Fruit fly (Drosophila melanogaster) whole organism, embryonic: ENCODE results near the gene Trhn.

Experiments used
- ATbp ChIP-seq: fragments of 200-800 bp; sonication (Bioruptor generic); optimal IDR thresholded peaks from 2 replicates; lab custom pipeline; 2017; ENCODE audit warnings: missing biosample characterization, mild to moderate bottlenecking, missing genetic modification characterization, missing genetic modification reagents
- CG13775 ChIP-seq: fragments of 200-800 bp; sonication (Bioruptor generic); optimal IDR thresholded peaks from 3 replicates; lab custom pipeline; 2017; ENCODE audit warnings: missing biosample characterization, mild to moderate bottlenecking, missing genetic modification characterization
- CG14441 ChIP-seq: fragments of 200-800 bp; sonication (Bioruptor generic); IDR thresholded peaks from 2 replicates; pipeline ENCODE4 v1.3.6; 2022; ENCODE audit warnings: missing biosample characterization, missing genetic modification characterization
- CG14667 ChIP-seq: fragments of 200-800 bp; sonication (Bioruptor generic); IDR thresholded peaks from 2 replicates; pipeline ENCODE4 v1.3.6; 2022; ENCODE audit warnings: missing biosample characterization, missing genetic modification characterization
- CG1603 ChIP-seq: fragments of 200-800 bp; sonication (Bioruptor generic); optimal IDR thresholded peaks from 2 replicates; lab custom pipeline; 2019; ENCODE audit warnings: missing biosample characterization, mild to moderate bottlenecking, missing genetic modification characterization, moderate library complexity
- CG16815 ChIP-seq: fragments of 200-800 bp; sonication (Bioruptor generic); optimal IDR thresholded peaks from 3 replicates; lab custom pipeline; 2017; ENCODE audit warnings: missing biosample characterization, mild to moderate bottlenecking, missing genetic modification characterization
- CG17328 ChIP-seq: fragments of 200-800 bp; sonication (Bioruptor generic); IDR thresholded peaks from 2 replicates; pipeline ENCODE4 v1.3.6; 2022; ENCODE audit warnings: missing biosample characterization, missing genetic modification characterization
- CG2712 ChIP-seq: fragments of 200-800 bp; optimal IDR thresholded peaks from 3 replicates; lab custom pipeline; 2019; ENCODE audit warnings: missing biosample characterization, mild to moderate bottlenecking, missing genetic modification characterization, moderate library complexity
- CG30403 ChIP-seq: fragments of 200-800 bp; sonication (Bioruptor generic); optimal IDR thresholded peaks from 3 replicates; lab custom pipeline; 2016; ENCODE audit warnings: missing biosample characterization, missing genetic modification characterization
- CG32772 ChIP-seq: fragments of 200-800 bp; sonication (Bioruptor generic); IDR thresholded peaks from 2 replicates; pipeline ENCODE4 v1.3.6; 2022; ENCODE audit warnings: missing biosample characterization, missing genetic modification characterization
- CG3847 ChIP-seq: fragments of 200-800 bp; sonication (Bioruptor generic); IDR thresholded peaks from 2 replicates; pipeline ENCODE4 v1.3.6; 2022; ENCODE audit warnings: missing biosample characterization, missing genetic modification characterization
- CG4404 ChIP-seq: fragments of 200-800 bp; sonication (Bioruptor generic); IDR thresholded peaks from 2 replicates; pipeline ENCODE4 v1.3.6; 2022; ENCODE audit warnings: missing biosample characterization, missing genetic modification characterization
- CG4730 ChIP-seq: fragments of 200-800 bp; sonication (Bioruptor generic); IDR thresholded peaks from 2 replicates; pipeline ENCODE4 v1.3.6; 2022; ENCODE audit warnings: missing biosample characterization, missing genetic modification characterization
- CG6254 ChIP-seq: fragments of 200-800 bp; sonication (Bioruptor generic); optimal IDR thresholded peaks from 3 replicates; lab custom pipeline; 2017; ENCODE audit warnings: mild to moderate bottlenecking, missing biosample characterization, missing genetic modification reagents, missing genetic modification characterization
- CG8290 ChIP-seq, 3 experiments: fragments of 200-800 bp; sonication (Bioruptor generic); optimal IDR thresholded peaks; 2 replicates each; lab custom pipeline; 2016 to 2019; ENCODE audit warnings: missing biosample characterization in 3 of 3, missing genetic modification characterization in 3 of 3, mild to moderate bottlenecking in 2 of 3, moderate library complexity in 1 of 3
- CG8388 ChIP-seq: fragments of 200-800 bp; sonication (Bioruptor generic); optimal IDR thresholded peaks from 2 replicates; lab custom pipeline; 2019; ENCODE audit warnings: missing biosample characterization, mild to moderate bottlenecking, missing genetic modification characterization, moderate library complexity
- D19B ChIP-seq: fragments of 200-800 bp; sonication (Bioruptor generic); optimal IDR thresholded peaks from 2 replicates; lab custom pipeline; 2017; ENCODE audit warnings: missing biosample characterization, mild to moderate bottlenecking, missing genetic modification characterization
- Ets65A ChIP-seq: fragments of 200-800 bp; sonication (Bioruptor generic); peaks from one replicate; lab custom pipeline; 2016; ENCODE audit warnings: missing biosample characterization, missing genetic modification characterization
- H15 ChIP-seq: fragments of 200-800 bp; sonication (Bioruptor generic); IDR thresholded peaks from 3 replicates; pipeline ENCODE4 v1.3.6; 2022; ENCODE audit warnings: missing biosample characterization, missing genetic modification characterization
- HLH4C ChIP-seq: fragments of 200-800 bp; sonication (Bioruptor generic); IDR thresholded peaks from 3 replicates; pipeline ENCODE4 v1.3.6; 2022; ENCODE audit warnings: missing biosample characterization, missing genetic modification characterization; ENCODE audit not compliant: partially characterized antibody
- HLHmδ ChIP-seq: fragments of 200-800 bp; sonication (Bioruptor generic); optimal IDR thresholded peaks from 2 replicates; lab custom pipeline; 2018; ENCODE audit warnings: missing biosample characterization, mild to moderate bottlenecking, missing genetic modification characterization, moderate library complexity
- Hand ChIP-seq: fragments of 200-800 bp; sonication (Bioruptor generic); optimal IDR thresholded peaks from 2 replicates; lab custom pipeline; 2017; ENCODE audit warnings: mild to moderate bottlenecking, missing biosample characterization, missing genetic modification reagents, missing genetic modification characterization
- Med ChIP-seq: fragments of 200-800 bp; sonication (Bioruptor generic); peaks from one replicate; lab custom pipeline; 2016; ENCODE audit warnings: missing biosample characterization, missing genetic modification characterization, mild to moderate bottlenecking, inconsistent platforms, moderate library complexity
- Myb ChIP-seq: fragments of 200-800 bp; sonication (Bioruptor generic); optimal IDR thresholded peaks from 2 replicates; lab custom pipeline; 2016; ENCODE audit warnings: missing biosample characterization, missing genetic modification characterization
- Oli ChIP-seq: fragments of 200-800 bp; sonication (Bioruptor generic); optimal IDR thresholded peaks from 2 replicates; lab custom pipeline; 2018; ENCODE audit warnings: missing biosample characterization, mild to moderate bottlenecking, missing genetic modification characterization, moderate library complexity
- Rfx ChIP-seq: fragments of 200-800 bp; sonication (Bioruptor generic); IDR thresholded peaks from 2 replicates; pipeline ENCODE4 v1.3.6; 2022; ENCODE audit warnings: missing biosample characterization, missing genetic modification characterization
- Scr ChIP-seq: fragments of 200-800 bp; sonication (Bioruptor generic); IDR thresholded peaks from 2 replicates; pipeline ENCODE4 v1.3.6; 2022; ENCODE audit warnings: missing biosample characterization, missing genetic modification characterization; ENCODE audit not compliant: partially characterized antibody
- Sox102F ChIP-seq: fragments of 200-800 bp; sonication (Bioruptor generic); optimal IDR thresholded peaks from 2 replicates; lab custom pipeline; 2018; ENCODE audit warnings: missing biosample characterization, mild to moderate bottlenecking, missing genetic modification characterization, moderate library complexity
- Vsx1 ChIP-seq: fragments of 200-800 bp; sonication (Bioruptor generic); optimal IDR thresholded peaks from 2 replicates; lab custom pipeline; 2017; ENCODE audit warnings: missing biosample characterization, mild to moderate bottlenecking, missing genetic modification characterization, missing genetic modification reagents
- Xbp1 ChIP-seq: fragments of 200-800 bp; sonication (Bioruptor generic); optimal IDR thresholded peaks from 3 replicates; lab custom pipeline; 2016; ENCODE audit warnings: missing biosample characterization, mild to moderate bottlenecking, missing genetic modification characterization
- Xrp1 ChIP-seq: fragments of 200-800 bp; sonication (Bioruptor generic); IDR thresholded peaks from 2 replicates; pipeline ENCODE4 v1.3.6; 2022; ENCODE audit warnings: missing biosample characterization, missing genetic modification characterization
- YL-1 ChIP-seq: fragments of 200-800 bp; sonication (Bioruptor generic); optimal IDR thresholded peaks from 3 replicates; lab custom pipeline; 2017; ENCODE audit warnings: missing biosample characterization, mild to moderate bottlenecking, missing genetic modification characterization
- al ChIP-seq: fragments of 200-800 bp; sonication (Bioruptor generic); IDR thresholded peaks from 2 replicates; pipeline ENCODE4 v1.3.6; 2022; ENCODE audit warnings: missing biosample characterization, missing genetic modification characterization
- ara ChIP-seq: fragments of 200-800 bp; sonication (Bioruptor generic); IDR thresholded peaks from 2 replicates; pipeline ENCODE4 v1.3.6; 2022; ENCODE audit warnings: missing biosample characterization, missing genetic modification characterization
- bcd ChIP-seq: fragments of 200-800 bp; sonication (Bioruptor generic); optimal IDR thresholded peaks from 2 replicates; lab custom pipeline; 2017; ENCODE audit warnings: missing biosample characterization, mild to moderate bottlenecking, missing genetic modification characterization
- bsh ChIP-seq, 2 experiments: fragments of 200-800 bp; sonication (Bioruptor generic); optimal IDR thresholded peaks; 2 replicates each; lab custom pipeline; 2017 to 2018; ENCODE audit warnings: mild to moderate bottlenecking in 2 of 2, missing biosample characterization in 2 of 2, missing genetic modification characterization in 2 of 2, moderate library complexity in 1 of 2
- gem ChIP-seq: fragments of 200-800 bp; sonication (Bioruptor generic); optimal IDR thresholded peaks from 2 replicates; lab custom pipeline; 2019; ENCODE audit warnings: missing biosample characterization, mild to moderate bottlenecking, missing genetic modification characterization, moderate library complexity
- lilli ChIP-seq: fragments of 200-800 bp; sonication (Bioruptor generic); optimal IDR thresholded peaks from 3 replicates; lab custom pipeline; 2016; ENCODE audit warnings: missing biosample characterization, missing genetic modification characterization
- oc ChIP-seq: fragments of 200-800 bp; sonication (Bioruptor generic); optimal IDR thresholded peaks from 2 replicates; lab custom pipeline; 2018; ENCODE audit warnings: missing biosample characterization, mild to moderate bottlenecking, missing genetic modification characterization, moderate library complexity
- prd ChIP-seq, 3 experiments: fragments of >200 bp in 2 of 3; fragments of 200-800 bp in 1 of 3; sonication (Bioruptor generic) in 1 of 3; optimal IDR thresholded peaks in 2 of 3; IDR thresholded peaks in 1 of 3; 2 replicates in 2 of 3; 3 replicates in 1 of 3; pipeline versions ENCODE4 v1.3.6 to Lab custom; 2017 to 2022; ENCODE audit warnings: missing biosample characterization in 1 of 3, missing genetic modification characterization in 1 of 3
- row ChIP-seq: fragments of 200-800 bp; sonication (Bioruptor generic); IDR thresholded peaks from 3 replicates; pipeline ENCODE4 v1.3.6; 2022; ENCODE audit warnings: missing biosample characterization, missing genetic modification characterization
- sens ChIP-seq: fragments of 200-800 bp; sonication (Bioruptor generic); peaks from one replicate; lab custom pipeline; 2016; ENCODE audit warnings: missing biosample characterization, missing genetic modification characterization
- slbo ChIP-seq: fragments of 200-800 bp; sonication (Bioruptor generic); IDR thresholded peaks from 2 replicates; pipeline ENCODE4 v1.3.6; 2022; ENCODE audit warnings: missing biosample characterization, missing genetic modification characterization
- tgo ChIP-seq: fragments of 200-800 bp; sonication (Bioruptor generic); IDR thresholded peaks from 3 replicates; pipeline ENCODE4 v1.3.6; 2022; ENCODE audit warnings: missing biosample characterization, missing genetic modification characterization
- tio ChIP-seq: fragments of 200-800 bp; sonication (Bioruptor generic); optimal IDR thresholded peaks from 2 replicates; lab custom pipeline; 2017; ENCODE audit warnings: missing biosample characterization, missing genetic modification characterization, inconsistent platforms
- vfl ChIP-seq: fragments of 200-800 bp; sonication (Bioruptor generic); optimal IDR thresholded peaks from 2 replicates; lab custom pipeline; 2016; ENCODE audit warnings: missing biosample characterization, missing genetic modification characterization
- zfh1 ChIP-seq: fragments of 200-800 bp; sonication (Bioruptor generic); IDR thresholded peaks from 3 replicates; pipeline ENCODE4 v1.3.6; 2022; ENCODE audit warnings: missing biosample characterization, missing genetic modification characterization

Gene Trhn

dm6 chr3L:1151691-1152090 lies 41.3 kb downstream of the Trhn start (continued):
- TF ChIP-seq YL-1 (GFP tag; lab: Kevin White, UChicago), result no peak

dm6 chr3L:1149230-1149629 lies 43.7 kb downstream of the Trhn start:
- TF ChIP-seq CG14667 (GFP tag; lab: Robert Waterston, UW), result 0 out of 2 replicates have a peak, but pooled peaks have one; percentile 14
- 0 out of 2 replicates have a peak, but pooled peaks have one; percentile 20 for TF ChIP-seq CG17328
- TF ChIP-seq slbo, result peak; percentile 18; the same call in 1 of the 2 replicates
- TF ChIP-seq Ets65A, result peak; percentile 29
- TF ChIP-seq zfh1 (GFP tag; lab: Robert Waterston, UW), result 0 out of 3 replicates have a peak, but pooled peaks have one; percentile 24
- TF ChIP-seq prd (optimal IDR thresholded peaks at IDR 0.05; lab: Kevin White, UChicago), result no peak
- TF ChIP-seq prd (GFP tag; IDR thresholded peaks at IDR 0.05; lab: Robert Waterston, UW), result peak; percentile 55; the same call in 2 of the 3 replicates
- TF ChIP-seq vfl, result no peak
- TF ChIP-seq CG8388 (GFP tag; lab: Kevin White, UChicago), result no peak
- no peak for TF ChIP-seq Hand (GFP tag; lab: Kevin White, UChicago)
- TF ChIP-seq CG4404 (GFP tag; lab: Robert Waterston, UW), result 0 out of 2 replicates have a peak, but pooled peaks have one; percentile 15
- peak; percentile 10 for TF ChIP-seq sens (GFP tag; lab: Kevin White, UChicago)
- TF ChIP-seq H15 (GFP tag; lab: Robert Waterston, UW), result 0 out of 3 replicates have a peak, but pooled peaks have one; percentile 20
- TF ChIP-seq CG16815 (GFP tag; lab: Kevin White, UChicago), result no peak
- peak; percentile 2 for TF ChIP-seq CG30403 (GFP tag; lab: Kevin White, UChicago)
- TF ChIP-seq tio (GFP tag; lab: Kevin White, UChicago), result no peak
- peak; percentile 2 for TF ChIP-seq lilli (GFP tag; lab: Kevin White, UChicago)
- 0 out of 2 replicates have a peak, but pooled peaks have one; percentile 11 for TF ChIP-seq ara (GFP tag; lab: Robert Waterston, UW)
- peak; percentile 17 for TF ChIP-seq Xbp1 (GFP tag; lab: Kevin White, UChicago)
- no peak for TF ChIP-seq HLHmδ
- TF ChIP-seq CG4730 (GFP tag; lab: Robert Waterston, UW), result no peak
- peak in 1 of 2 experiments; percentile 1 for TF ChIP-seq bsh (GFP tag; optimal IDR thresholded peaks at IDR 0.05; lab: Kevin White, UChicago)
- peak; percentile 15 for TF ChIP-seq D19B (GFP tag; lab: Kevin White, UChicago)
- TF ChIP-seq CG13775 (GFP tag; lab: Kevin White, UChicago), result no peak
- TF ChIP-seq Oli (tag; lab: Kevin White, UChicago), result peak; percentile 16
- TF ChIP-seq CG8290 (GFP tag; optimal IDR thresholded peaks at IDR 0.05; lab: Kevin White, UChicago), result no peak
- peak in 1 of 2 experiments; percentile 4 for TF ChIP-seq CG8290 (tag; optimal IDR thresholded peaks at IDR 0.05; lab: Kevin White, UChicago)
- no peak for TF ChIP-seq CG3847 (GFP tag; lab: Robert Waterston, UW)
- TF ChIP-seq ATbp (GFP tag; lab: Kevin White, UChicago), result no peak
- peak; percentile 42; the same call in 2 of the 3 replicates for TF ChIP-seq row (GFP tag; lab: Robert Waterston, UW)
- TF ChIP-seq oc (tag; lab: Kevin White, UChicago), result no peak
- TF ChIP-seq Vsx1 (GFP tag; lab: Kevin White, UChicago), result no peak
- TF ChIP-seq Med, result peak; percentile 50
- TF ChIP-seq bcd (GFP tag; lab: Kevin White, UChicago), result no peak
- TF ChIP-seq HLH4C (GFP tag; lab: Robert Waterston, UW), result no peak
- TF ChIP-seq Sox102F (GFP tag; lab: Kevin White, UChicago), result peak; percentile 16
- TF ChIP-seq tgo, result 0 out of 3 replicates have a peak, but pooled peaks have one; percentile 14
- peak; percentile 8 for TF ChIP-seq CG2712 (tag; lab: Kevin White, UChicago)
- TF ChIP-seq Scr (GFP tag; lab: Robert Waterston, UW), result no peak
- 0 out of 2 replicates have a peak, but pooled peaks have one; percentile 39 for TF ChIP-seq CG14441
- no peak for TF ChIP-seq Rfx
- TF ChIP-seq CG6254 (GFP tag; lab: Kevin White, UChicago), result no peak
- no peak for TF ChIP-seq CG32772 (GFP tag; lab: Robert Waterston, UW)
- peak; percentile 22 for TF ChIP-seq gem
- TF ChIP-seq Myb, result no peak
- TF ChIP-seq al (GFP tag; lab: Robert Waterston, UW), result no peak
- peak; percentile 24; the same call in 1 of the 2 replicates for TF ChIP-seq Xrp1 (GFP tag; lab: Robert Waterston, UW)
- TF ChIP-seq CG1603 (tag; lab: Kevin White, UChicago), result peak; percentile 45
